Worm (Caenorhabditis elegans) whole organism, L4 larva: ENCODE measurements around the gene F02D8.1.

ENCODE experiments used
- ama-1 ChIP-seq: fragments of 150-350 bp; optimal IDR thresholded peaks from 2 replicates; lab custom pipeline; 2014; ENCODE audit warnings: inconsistent platforms, mixed read lengths
- daf-8 ChIP-seq: fragments of 200-800 bp; sonication (Bioruptor generic); IDR thresholded peaks from 2 replicates; pipeline ENCODE4 v1.3.6; 2022; ENCODE audit warnings: missing genetic modification characterization, missing compliant biosample characterization
- egl-27 ChIP-seq: sonication (generic microtip); optimal IDR thresholded peaks from 3 replicates; lab custom pipeline; 2017; ENCODE audit warnings: missing biosample characterization, missing genetic modification reagents, missing genetic modification characterization
- mdl-1 ChIP-seq, 2 experiments: fragments of 150-350 bp in 1 of 2; sonication (generic microtip) in 1 of 2; optimal IDR thresholded peaks; 2 replicates each; lab custom pipeline; 2014 to 2017; ENCODE audit warnings: missing biosample characterization in 2 of 2, missing genetic modification characterization in 2 of 2
- pqm-1 ChIP-seq: sonication (generic microtip); optimal IDR thresholded peaks from 2 replicates; lab custom pipeline; 2017; ENCODE audit warnings: missing biosample characterization, missing genetic modification characterization

ce11 chrV:14993620-14994019, 15.1 kb upstream of the F02D8.1 start, which contains the start of gene fil-1:
- no peak for TF ChIP-seq egl-27 (tag; lab: Kevin White, UChicago)
- no peak for TF ChIP-seq ama-1 (lab: Kevin White, UChicago)
- TF ChIP-seq pqm-1 (tag; lab: Kevin White, UChicago) = no peak
- TF ChIP-seq mdl-1 (tag; optimal IDR thresholded peaks at IDR 0.05; lab: Kevin White, UChicago) = no peak
- TF ChIP-seq daf-8 (GFP tag; lab: Robert Waterston, UW) = no peak
